Worm (Caenorhabditis elegans) whole organism, L4/young adult: Measurements from ENCODE around the gene dph-3.

Experiments used
- W03F9.2 ChIP-seq: fragments of 150-350 bp; optimal IDR thresholded peaks from 2 replicates; lab custom pipeline; 2014; ENCODE audit warnings: missing biosample characterization, missing genetic modification characterization
- dao-5 ChIP-seq: sonication (generic microtip); optimal IDR thresholded peaks from 2 replicates; lab custom pipeline; 2016; ENCODE audit warnings: missing genotype, missing genetic modification characterization, moderate library complexity, missing compliant biosample characterization
- him-1 ChIP-seq: sonication (generic microtip); optimal IDR thresholded peaks from 2 replicates; lab custom pipeline; 2016; ENCODE audit warnings: missing genotype, missing genetic modification reagents, missing genetic modification characterization, missing compliant biosample characterization

DNA sequence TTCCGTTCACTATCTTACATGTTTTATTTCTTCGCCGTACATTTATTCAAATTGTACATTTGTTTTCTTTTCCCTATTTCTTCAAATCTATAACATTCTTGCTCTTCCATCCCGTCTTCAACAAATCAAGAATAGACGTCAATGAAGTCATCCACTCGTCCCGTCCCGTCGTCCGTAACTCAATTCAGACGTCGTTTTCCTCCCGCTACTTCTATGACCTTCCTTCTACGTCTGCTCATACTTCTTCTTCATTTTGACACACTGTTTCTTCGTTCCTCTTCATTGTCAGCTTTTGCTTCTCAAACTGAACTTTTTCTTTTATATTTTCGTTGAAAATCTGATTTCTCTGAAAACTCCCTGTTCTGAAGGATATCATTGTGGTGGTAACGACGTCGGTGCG, 46.9 kb upstream of the dph-3 start:
- no peak for TF ChIP-seq dao-5 (tag; lab: Kevin White, UChicago)
- TF ChIP-seq him-1 (tag; lab: Kevin White, UChicago): no peak
- no peak for TF ChIP-seq W03F9.2 (tag; lab: Kevin White, UChicago)
